Worm (Caenorhabditis elegans) whole organism, L1 larva: ENCODE results near the gene F45C12.17.

Experiments
- aly-2 ChIP-seq: fragments of 150-350 bp; optimal IDR thresholded peaks from 2 replicates; lab custom pipeline; 2014; ENCODE audit warnings: missing biosample characterization, missing genetic modification characterization
- elt-3 ChIP-seq, 6 experiments: fragments of 150-350 bp in 1 of 6; sonication (generic microtip); optimal IDR thresholded peaks; 2 replicates each; lab custom pipeline; 2017 to 2018; ENCODE audit warnings: missing biosample characterization in 6 of 6, missing genetic modification characterization in 6 of 6, inconsistent platforms in 1 of 6
- fos-1 ChIP-seq: fragments of 150-350 bp; optimal IDR thresholded peaks from 2 replicates; lab custom pipeline; 2014; ENCODE audit warnings: missing biosample characterization, missing genetic modification characterization
- lir-3 ChIP-seq: sonication (generic microtip); optimal IDR thresholded peaks from 2 replicates; lab custom pipeline; 2016; ENCODE audit warnings: mild to moderate bottlenecking, missing genetic modification characterization, moderate library complexity, missing compliant biosample characterization; ENCODE audit not compliant: poor library complexity
- mep-1 ChIP-seq: fragments of 150-350 bp; optimal IDR thresholded peaks from 2 replicates; lab custom pipeline; 2014; ENCODE audit warnings: missing biosample characterization, missing genetic modification characterization
- nhr-11 ChIP-seq: fragments of 150-350 bp; optimal IDR thresholded peaks from 2 replicates; lab custom pipeline; 2014; ENCODE audit warnings: missing biosample characterization, missing genetic modification characterization
- nhr-237 ChIP-seq: fragments of 150-350 bp; optimal IDR thresholded peaks from 2 replicates; lab custom pipeline; 2014; ENCODE audit warnings: missing biosample characterization, missing genetic modification characterization
- nhr-28 ChIP-seq: fragments of 150-350 bp; optimal IDR thresholded peaks from 2 replicates; lab custom pipeline; 2014; ENCODE audit warnings: missing biosample characterization, missing genetic modification characterization
- nhr-85 ChIP-seq: sonication (generic microtip); peaks from one replicate; lab custom pipeline; 2016; ENCODE audit warnings: missing genetic modification characterization, inconsistent platforms, missing compliant biosample characterization
- pax-3 ChIP-seq: fragments of 200-800 bp; sonication (Bioruptor generic); optimal IDR thresholded peaks from 2 replicates; lab custom pipeline; 2018; ENCODE audit warnings: mild to moderate bottlenecking, missing genetic modification characterization, moderate library complexity, missing compliant biosample characterization
- unc-62 ChIP-seq: fragments of 150-350 bp; optimal IDR thresholded peaks from 2 replicates; lab custom pipeline; 2014; ENCODE audit warnings: missing biosample characterization, missing genetic modification reagents, missing genetic modification characterization
- ztf-11 ChIP-seq, 2 experiments: sonication (generic microtip); optimal IDR thresholded peaks; 2 replicates each; lab custom pipeline; 2016 to 2017; ENCODE audit warnings: missing genetic modification characterization in 2 of 2, missing biosample characterization in 1 of 2, missing compliant biosample characterization in 1 of 2

- TF ChIP-seq aly-2 (tag; lab: Kevin White, UChicago): no peak
- TF ChIP-seq unc-62 (GFP tag; lab: Kevin White, UChicago): no peak
- TF ChIP-seq elt-3 (tag; optimal IDR thresholded peaks at IDR 0.05; lab: Kevin White, UChicago): no peak
- no peak for TF ChIP-seq ztf-11 (tag; optimal IDR thresholded peaks at IDR 0.05; lab: Kevin White, UChicago)
- TF ChIP-seq mep-1: no peak
- TF ChIP-seq nhr-237: no peak
- no peak for TF ChIP-seq fos-1
- no peak for TF ChIP-seq nhr-28 (tag; lab: Kevin White, UChicago)
- no peak for TF ChIP-seq lir-3 (tag; lab: Kevin White, UChicago)
- TF ChIP-seq nhr-11 (tag; lab: Kevin White, UChicago): no peak
- TF ChIP-seq nhr-85 (tag; lab: Kevin White, UChicago): no peak
- no peak for TF ChIP-seq pax-3
These were observed 22.5 kb upstream of the F45C12.17 start, which contains the start of gene fbxb-47 for ce11 chrII:1703363-1703762.
